Fruit fly (Drosophila melanogaster) whole organism, embryonic: ENCODE results near the gene CG4293.
A peak's percentile ranks its signal among the peaks of the same experiment; 100 is the strongest.

ENCODE experiments used
- ATbp ChIP-seq: fragments of 200-800 bp; sonication (Bioruptor generic); optimal IDR thresholded peaks from 2 replicates; lab custom pipeline; 2017; ENCODE audit warnings: missing biosample characterization, mild to moderate bottlenecking, missing genetic modification characterization, missing genetic modification reagents
- Antp ChIP-seq: fragments of 200-800 bp; sonication (Bioruptor generic); optimal IDR thresholded peaks from 3 replicates; lab custom pipeline; 2016; ENCODE audit warnings: missing biosample characterization, missing genetic modification characterization
- Bgb ChIP-seq: fragments of 200-800 bp; sonication (Bioruptor generic); IDR thresholded peaks from 2 replicates; pipeline ENCODE4 v1.3.6; 2022; ENCODE audit warnings: missing biosample characterization, missing genetic modification characterization; ENCODE audit not compliant: partially characterized antibody
- CG12071 ChIP-seq: fragments of 200-800 bp; sonication (Bioruptor generic); optimal IDR thresholded peaks from 3 replicates; lab custom pipeline; 2018; ENCODE audit warnings: missing biosample characterization, mild to moderate bottlenecking, missing genetic modification characterization
- CG12769 ChIP-seq: fragments of 200-800 bp; sonication (Bioruptor generic); optimal IDR thresholded peaks from 2 replicates; lab custom pipeline; 2019; ENCODE audit warnings: missing biosample characterization, mild to moderate bottlenecking, missing genetic modification characterization, moderate library complexity
- CG13424 ChIP-seq: fragments of 200-800 bp; sonication (Bioruptor generic); optimal IDR thresholded peaks from 2 replicates; lab custom pipeline; 2019; ENCODE audit warnings: missing biosample characterization, mild to moderate bottlenecking, missing genetic modification characterization, moderate library complexity
- CG16779 ChIP-seq: fragments of 200-800 bp; sonication (Bioruptor generic); IDR thresholded peaks from 2 replicates; pipeline ENCODE4 v1.3.6; 2022; ENCODE audit warnings: missing biosample characterization, missing genetic modification characterization
- CG17186 ChIP-seq: fragments of 200-800 bp; sonication (Bioruptor generic); optimal IDR thresholded peaks from 3 replicates; lab custom pipeline; 2017; ENCODE audit warnings: missing biosample characterization, missing genetic modification reagents, missing genetic modification characterization
- CG17328 ChIP-seq: fragments of 200-800 bp; sonication (Bioruptor generic); IDR thresholded peaks from 2 replicates; pipeline ENCODE4 v1.3.6; 2022; ENCODE audit warnings: missing biosample characterization, missing genetic modification characterization
- CG2129 ChIP-seq: fragments of 200-800 bp; sonication (Bioruptor generic); IDR thresholded peaks from 2 replicates; pipeline ENCODE4 v1.3.6; 2022; ENCODE audit warnings: missing biosample characterization, missing genetic modification characterization; ENCODE audit not compliant: partially characterized antibody
- CG2678 ChIP-seq: fragments of 200-800 bp; sonication (Bioruptor generic); optimal IDR thresholded peaks from 3 replicates; lab custom pipeline; 2019; ENCODE audit warnings: missing biosample characterization, mild to moderate bottlenecking, missing genetic modification characterization, moderate library complexity
- CG4617 ChIP-seq: fragments of 200-800 bp; sonication (Bioruptor generic); optimal IDR thresholded peaks from 3 replicates; lab custom pipeline; 2016; ENCODE audit warnings: missing biosample characterization, missing genetic modification characterization, borderline replicate concordance
- CG6813 ChIP-seq: fragments of 200-800 bp; sonication (Bioruptor generic); optimal IDR thresholded peaks from 2 replicates; lab custom pipeline; 2017; ENCODE audit warnings: missing biosample characterization, missing genetic modification characterization, mild to moderate bottlenecking, moderate library complexity, missing genetic modification reagents
- D19A ChIP-seq: fragments of 200-800 bp; optimal IDR thresholded peaks from 3 replicates; lab custom pipeline; 2019; ENCODE audit warnings: missing biosample characterization, mild to moderate bottlenecking, missing genetic modification characterization, moderate library complexity
- Dp ChIP-seq: fragments of 200-800 bp; sonication (Bioruptor generic); optimal IDR thresholded peaks from 2 replicates; lab custom pipeline; 2018; ENCODE audit warnings: missing biosample characterization, mild to moderate bottlenecking, missing genetic modification characterization, moderate library complexity
- Dref ChIP-seq: fragments of 200-800 bp; sonication (Bioruptor generic); IDR thresholded peaks from 2 replicates; pipeline ENCODE4 v1.3.6; 2022; ENCODE audit warnings: missing biosample characterization, missing genetic modification characterization
- H2.0 ChIP-seq: fragments of 200-800 bp; sonication (Bioruptor generic); IDR thresholded peaks from 2 replicates; pipeline ENCODE4 v1.3.6; 2022; ENCODE audit warnings: missing biosample characterization, missing genetic modification characterization
- Hr78 ChIP-seq, 2 experiments: fragments of 200-800 bp in 1 of 2; fragments of >200 bp in 1 of 2; sonication (Bioruptor generic) in 1 of 2; optimal IDR thresholded peaks; 2 replicates each; lab custom pipeline; 2017 to 2019; ENCODE audit warnings: missing biosample characterization in 2 of 2, missing genetic modification characterization in 2 of 2, mild to moderate bottlenecking in 1 of 2, moderate library complexity in 1 of 2
- MBD-R2 ChIP-seq: fragments of 200-800 bp; sonication (Bioruptor generic); IDR thresholded peaks from 2 replicates; pipeline ENCODE4 v1.3.6; 2022; ENCODE audit warnings: missing biosample characterization, missing genetic modification characterization
- Meics ChIP-seq: fragments of 200-800 bp; sonication (Bioruptor generic); optimal IDR thresholded peaks from 2 replicates; lab custom pipeline; 2017; ENCODE audit warnings: missing biosample characterization, mild to moderate bottlenecking, missing genetic modification characterization
- amos ChIP-seq: fragments of 200-800 bp; sonication (Bioruptor generic); IDR thresholded peaks from 2 replicates; pipeline ENCODE4 v1.3.6; 2022; ENCODE audit warnings: missing biosample characterization, missing genetic modification characterization; ENCODE audit not compliant: partially characterized antibody
- btn ChIP-seq: fragments of 200-800 bp; sonication (Bioruptor generic); optimal IDR thresholded peaks from 2 replicates; lab custom pipeline; 2016; ENCODE audit warnings: missing biosample characterization, missing genetic modification characterization
- corto ChIP-seq: fragments of 200-800 bp; sonication (Bioruptor generic); optimal IDR thresholded peaks from 2 replicates; lab custom pipeline; 2016; ENCODE audit warnings: missing biosample characterization, mild to moderate bottlenecking, missing genetic modification characterization, moderate library complexity
- cwo ChIP-seq: fragments of 200-800 bp; sonication (Bioruptor generic); optimal IDR thresholded peaks from 3 replicates; lab custom pipeline; 2017; ENCODE audit warnings: missing biosample characterization, missing genetic modification characterization, mild to moderate bottlenecking, moderate library complexity, missing genetic modification reagents
- dm ChIP-seq: fragments of 200-800 bp; sonication (Bioruptor generic); optimal IDR thresholded peaks from 3 replicates; lab custom pipeline; 2016; ENCODE audit warnings: missing biosample characterization, missing genetic modification characterization
- dmrt99B ChIP-seq: fragments of 200-800 bp; sonication (Bioruptor generic); optimal IDR thresholded peaks from 2 replicates; lab custom pipeline; 2018; ENCODE audit warnings: missing biosample characterization, mild to moderate bottlenecking, missing genetic modification characterization, moderate library complexity
- gem ChIP-seq: fragments of 200-800 bp; sonication (Bioruptor generic); optimal IDR thresholded peaks from 2 replicates; lab custom pipeline; 2019; ENCODE audit warnings: missing biosample characterization, mild to moderate bottlenecking, missing genetic modification characterization, moderate library complexity
- maf-S ChIP-seq: fragments of 200-800 bp; sonication (Bioruptor generic); optimal IDR thresholded peaks from 2 replicates; lab custom pipeline; 2016; ENCODE audit warnings: missing biosample characterization, missing genetic modification characterization
- org-1 ChIP-seq: fragments of 200-800 bp; sonication (Bioruptor generic); optimal IDR thresholded peaks from 2 replicates; lab custom pipeline; 2017; ENCODE audit warnings: missing biosample characterization, missing genetic modification characterization
- pan ChIP-seq, 4 experiments: fragments of >200 bp in 3 of 4; fragments of 200-800 bp in 1 of 4; sonication (Bioruptor generic) in 1 of 4; optimal IDR thresholded peaks in 3 of 4; IDR thresholded peaks in 1 of 4; 2 replicates each; pipeline versions ENCODE4 v1.3.6 to Lab custom; 2017 to 2022; ENCODE audit warnings: missing biosample characterization in 2 of 4, missing genetic modification characterization in 2 of 4, mixed read lengths in 1 of 4
- ro ChIP-seq: fragments of 200-800 bp; sonication (Bioruptor generic); IDR thresholded peaks from 2 replicates; pipeline ENCODE4 v1.3.6; 2022; ENCODE audit warnings: missing biosample characterization, missing genetic modification characterization
- row ChIP-seq: fragments of 200-800 bp; sonication (Bioruptor generic); IDR thresholded peaks from 3 replicates; pipeline ENCODE4 v1.3.6; 2022; ENCODE audit warnings: missing biosample characterization, missing genetic modification characterization
- sim ChIP-seq: fragments of 200-800 bp; sonication (Bioruptor generic); IDR thresholded peaks from 2 replicates; pipeline ENCODE4 v1.3.6; 2022; ENCODE audit warnings: missing biosample characterization, missing genetic modification characterization
- toy ChIP-seq: fragments of 200-800 bp; sonication (Bioruptor generic); IDR thresholded peaks from 2 replicates; pipeline ENCODE4 v1.3.6; 2022; ENCODE audit warnings: missing biosample characterization, missing genetic modification characterization
- trem ChIP-seq: fragments of 200-800 bp; optimal IDR thresholded peaks from 3 replicates; lab custom pipeline; 2019; ENCODE audit warnings: missing biosample characterization, mild to moderate bottlenecking, missing genetic modification characterization, moderate library complexity
- wdn ChIP-seq: fragments of 200-800 bp; sonication (Bioruptor generic); IDR thresholded peaks from 2 replicates; pipeline ENCODE4 v1.3.6; 2022; ENCODE audit warnings: missing biosample characterization, missing genetic modification characterization
- wor ChIP-seq: fragments of 200-800 bp; sonication (Bioruptor generic); IDR thresholded peaks from 2 replicates; pipeline ENCODE4 v1.3.6; 2022; ENCODE audit warnings: missing biosample characterization, missing genetic modification characterization
- zfh1 ChIP-seq: fragments of 200-800 bp; sonication (Bioruptor generic); IDR thresholded peaks from 3 replicates; pipeline ENCODE4 v1.3.6; 2022; ENCODE audit warnings: missing biosample characterization, missing genetic modification characterization

CG4293 gene

dm6 chrX:487517-487957, 42.6 kb downstream of the CG4293 start, which contains the start of the genes CG18273 and CG3156 (continued):
- TF ChIP-seq Antp (GFP tag; lab: Kevin White, UChicago) (peak; percentile 16), corto (no peak), CG6813 (no peak), dm (peak; percentile 88), CG4617 (GFP tag; lab: Kevin White, UChicago) (no peak), btn (no peak), CG17328 (no peak), cwo (GFP tag; lab: Kevin White, UChicago) (peak; percentile 95), trem (tag; lab: Kevin White, UChicago) (peak; percentile 73), gem (tag; lab: Kevin White, UChicago) (no peak), D19A (tag; lab: Kevin White, UChicago) (no peak), sim (GFP tag; lab: Robert Waterston, UW) (no peak), CG2678 (tag; lab: Kevin White, UChicago) (no peak), row (GFP tag; lab: Robert Waterston, UW) (peak; percentile 77), CG12769 (tag; lab: Kevin White, UChicago) (no peak), Meics (no peak), maf-S (GFP tag; lab: Kevin White, UChicago) (no peak), CG16779 (GFP tag; lab: Robert Waterston, UW) (no peak), CG2129 (GFP tag; lab: Robert Waterston, UW) (no peak), org-1 (no peak), wor (GFP tag; lab: Robert Waterston, UW) (no peak), zfh1 (GFP tag; lab: Robert Waterston, UW) (no peak), ATbp (no peak), pan (optimal IDR thresholded peaks at IDR 0.05; lab: Kevin White, UChicago) (no peak), pan (GFP tag; optimal IDR thresholded peaks at IDR 0.05 in 1 of 2, IDR thresholded peaks at IDR 0.05 in 1 of 2) (no peak), ro (GFP tag; lab: Robert Waterston, UW) (no peak), dmrt99B (tag; lab: Kevin White, UChicago) (no peak), Dp (GFP tag; lab: Kevin White, UChicago) (peak; percentile 39), toy (no peak), CG13424 (tag; lab: Kevin White, UChicago) (peak; percentile 24), CG12071 (GFP tag; lab: Kevin White, UChicago) (no peak), H2.0 (no peak), wdn (no peak), Hr78 (GFP tag; optimal IDR thresholded peaks at IDR 0.05; lab: Kevin White, UChicago) (no peak), CG17186 (GFP tag; lab: Kevin White, UChicago) (peak; percentile 82)

dm6 chrX:481642-482041, 48.4 kb downstream of the CG4293 start, which contains the start of gene CG3176:
Gene CG3176 (plus strand): TSS chrX:481862.
- TF ChIP-seq amos (GFP tag; lab: Robert Waterston, UW) (0 out of 2 replicates have a peak, but pooled peaks have one; percentile 11), Dref (GFP tag; lab: Robert Waterston, UW) (peak; percentile 61), Bgb (GFP tag; lab: Robert Waterston, UW) (0 out of 2 replicates have a peak, but pooled peaks have one; percentile 18), MBD-R2 (peak; percentile 44; the same call in 1 of the 2 replicates)
